Fruit fly (Drosophila melanogaster) whole organism, embryonic: ENCODE data around the gene IKKepsilon.

Experiments used
- Abd-B ChIP-seq: fragments of 200-800 bp; sonication (Bioruptor generic); optimal IDR thresholded peaks from 2 replicates; lab custom pipeline; 2018; ENCODE audit warnings: missing biosample characterization, mild to moderate bottlenecking, missing genetic modification characterization, moderate library complexity
- Blimp-1 ChIP-seq: fragments of 200-800 bp; sonication (Bioruptor generic); optimal IDR thresholded peaks from 3 replicates; lab custom pipeline; 2018; ENCODE audit warnings: missing biosample characterization, missing genetic modification characterization, mild to moderate bottlenecking, moderate library complexity, missing genetic modification reagents
- CG12071 ChIP-seq: fragments of 200-800 bp; sonication (Bioruptor generic); optimal IDR thresholded peaks from 3 replicates; lab custom pipeline; 2018; ENCODE audit warnings: missing biosample characterization, mild to moderate bottlenecking, missing genetic modification characterization
- CG12769 ChIP-seq: fragments of 200-800 bp; sonication (Bioruptor generic); optimal IDR thresholded peaks from 2 replicates; lab custom pipeline; 2019; ENCODE audit warnings: missing biosample characterization, mild to moderate bottlenecking, missing genetic modification characterization, moderate library complexity
- CG16813 ChIP-seq: fragments of 200-800 bp; sonication (Bioruptor generic); IDR thresholded peaks from 3 replicates; pipeline ENCODE4 v1.3.6; 2022; ENCODE audit warnings: missing biosample characterization, missing genetic modification characterization; ENCODE audit not compliant: partially characterized antibody
- CG18011 ChIP-seq: fragments of 200-800 bp; sonication (Bioruptor generic); optimal IDR thresholded peaks from 2 replicates; lab custom pipeline; 2017; ENCODE audit warnings: missing biosample characterization, missing genetic modification characterization, mild to moderate bottlenecking, moderate library complexity, missing genotype
- CG18764 ChIP-seq: fragments of 200-800 bp; sonication (Bioruptor generic); optimal IDR thresholded peaks from 3 replicates; lab custom pipeline; 2016; ENCODE audit warnings: missing biosample characterization, missing genetic modification characterization
- CG32532 ChIP-seq: fragments of 200-800 bp; sonication (Bioruptor generic); IDR thresholded peaks from 2 replicates; pipeline ENCODE4 v1.3.6; 2022; ENCODE audit warnings: missing biosample characterization, missing genetic modification characterization
- CG33557 ChIP-seq: fragments of 200-800 bp; sonication (Bioruptor generic); optimal IDR thresholded peaks from 2 replicates; lab custom pipeline; 2019; ENCODE audit warnings: missing biosample characterization, mild to moderate bottlenecking, missing genetic modification characterization, moderate library complexity
- CG3407 ChIP-seq: fragments of 200-800 bp; sonication (Bioruptor generic); optimal IDR thresholded peaks from 2 replicates; lab custom pipeline; 2018; ENCODE audit warnings: missing biosample characterization, mild to moderate bottlenecking, missing genetic modification characterization
- CG4282 ChIP-seq: fragments of 200-800 bp; sonication (Bioruptor generic); optimal IDR thresholded peaks from 2 replicates; lab custom pipeline; 2016; ENCODE audit warnings: missing biosample characterization, missing genetic modification characterization
- CG6175 ChIP-seq: fragments of 200-800 bp; sonication (Bioruptor generic); IDR thresholded peaks from 3 replicates; pipeline ENCODE4 v1.3.6; 2022; ENCODE audit warnings: missing biosample characterization, missing genetic modification characterization
- CG7271 ChIP-seq: fragments of 200-800 bp; sonication (Bioruptor generic); optimal IDR thresholded peaks from 2 replicates; lab custom pipeline; 2018; ENCODE audit warnings: missing biosample characterization, mild to moderate bottlenecking, missing genetic modification characterization, moderate library complexity
- CG7987 ChIP-seq: fragments of 200-800 bp; sonication (Bioruptor generic); optimal IDR thresholded peaks from 2 replicates; lab custom pipeline; 2018; ENCODE audit warnings: missing biosample characterization, mild to moderate bottlenecking, missing genetic modification characterization, moderate library complexity
- CG8359 ChIP-seq: fragments of 200-800 bp; sonication (Bioruptor generic); optimal IDR thresholded peaks from 2 replicates; lab custom pipeline; 2017; ENCODE audit warnings: missing biosample characterization, mild to moderate bottlenecking, missing genetic modification characterization, borderline replicate concordance
- CG9215 ChIP-seq: fragments of 200-800 bp; sonication (Bioruptor generic); IDR thresholded peaks from 2 replicates; pipeline ENCODE4 v1.3.6; 2022; ENCODE audit warnings: missing biosample characterization, missing genetic modification characterization
- CG9876 ChIP-seq: fragments of 200-800 bp; sonication (Bioruptor generic); optimal IDR thresholded peaks from 2 replicates; lab custom pipeline; 2016; ENCODE audit warnings: missing biosample characterization, missing genetic modification characterization
- ERR ChIP-seq: fragments of 200-800 bp; sonication (Bioruptor generic); optimal IDR thresholded peaks from 2 replicates; lab custom pipeline; 2016; ENCODE audit warnings: missing biosample characterization, missing genetic modification characterization
- Hand ChIP-seq: fragments of 200-800 bp; sonication (Bioruptor generic); optimal IDR thresholded peaks from 2 replicates; lab custom pipeline; 2017; ENCODE audit warnings: mild to moderate bottlenecking, missing biosample characterization, missing genetic modification reagents, missing genetic modification characterization
- Oaz ChIP-seq: fragments of 200-800 bp; sonication (Bioruptor generic); IDR thresholded peaks from 2 replicates; pipeline ENCODE4 v1.3.6; 2022; ENCODE audit warnings: missing biosample characterization, missing genetic modification characterization
- PHDP ChIP-seq: fragments of 200-800 bp; sonication (Bioruptor generic); optimal IDR thresholded peaks from 3 replicates; lab custom pipeline; 2018; ENCODE audit warnings: missing biosample characterization, mild to moderate bottlenecking, missing genetic modification characterization, moderate library complexity
- Pdp1 ChIP-seq, 2 experiments: fragments of 200-800 bp; sonication (Bioruptor generic); optimal IDR thresholded peaks; 3 replicates each; lab custom pipeline; 2016; ENCODE audit warnings: missing biosample characterization in 2 of 2, missing genetic modification characterization in 2 of 2, mild to moderate bottlenecking in 1 of 2, moderate library complexity in 1 of 2
- Side ChIP-seq: fragments of 200-800 bp; sonication (Bioruptor generic); optimal IDR thresholded peaks from 2 replicates; lab custom pipeline; 2016; ENCODE audit warnings: missing biosample characterization, missing genetic modification characterization
- Trl ChIP-seq, 3 experiments: fragments of >200 bp in 2 of 3; fragments of 200-800 bp in 1 of 3; sonication (Bioruptor generic) in 1 of 3; optimal IDR thresholded peaks; 2 replicates in 1 of 3; 3 replicates in 2 of 3; lab custom pipeline; 2016 to 2017; ENCODE audit warnings: missing biosample characterization in 1 of 3, missing genetic modification characterization in 1 of 3
- amos ChIP-seq: fragments of 200-800 bp; sonication (Bioruptor generic); IDR thresholded peaks from 2 replicates; pipeline ENCODE4 v1.3.6; 2022; ENCODE audit warnings: missing biosample characterization, missing genetic modification characterization; ENCODE audit not compliant: partially characterized antibody
- chif ChIP-seq, 2 experiments: fragments of 200-800 bp; sonication (Bioruptor generic); optimal IDR thresholded peaks; 3 replicates each; lab custom pipeline; 2016; ENCODE audit warnings: missing biosample characterization in 2 of 2, missing genetic modification characterization in 2 of 2
- chinmo ChIP-seq: fragments of 200-800 bp; sonication (Bioruptor generic); IDR thresholded peaks from 4 replicates; pipeline ENCODE4 v1.3.6; 2022; ENCODE audit warnings: missing biosample characterization, missing genetic modification characterization; ENCODE audit not compliant: partially characterized antibody
- cwo ChIP-seq: fragments of 200-800 bp; sonication (Bioruptor generic); optimal IDR thresholded peaks from 3 replicates; lab custom pipeline; 2017; ENCODE audit warnings: missing biosample characterization, missing genetic modification characterization, mild to moderate bottlenecking, moderate library complexity, missing genetic modification reagents
- ewg ChIP-seq: fragments of 200-800 bp; sonication (Bioruptor generic); optimal IDR thresholded peaks from 3 replicates; lab custom pipeline; 2017; ENCODE audit warnings: mild to moderate bottlenecking, missing biosample characterization, missing genetic modification reagents, missing genetic modification characterization
- exex ChIP-seq: fragments of 200-800 bp; sonication (Bioruptor generic); optimal IDR thresholded peaks from 4 replicates; lab custom pipeline; 2018; ENCODE audit warnings: missing biosample characterization, mild to moderate bottlenecking, missing genetic modification characterization, moderate library complexity
- fd102C ChIP-seq: fragments of 200-800 bp; sonication (Bioruptor generic); optimal IDR thresholded peaks from 2 replicates; lab custom pipeline; 2018; ENCODE audit warnings: missing biosample characterization, mild to moderate bottlenecking, missing genetic modification characterization, moderate library complexity
- gro ChIP-seq: fragments of 200-800 bp; sonication (Bioruptor generic); optimal IDR thresholded peaks from 2 replicates; lab custom pipeline; 2016; ENCODE audit warnings: missing biosample characterization, missing genetic modification characterization
- lbe ChIP-seq: fragments of 200-800 bp; sonication (Bioruptor generic); optimal IDR thresholded peaks from 2 replicates; lab custom pipeline; 2016; ENCODE audit warnings: missing biosample characterization, mild to moderate bottlenecking, missing genetic modification characterization
- lola ChIP-seq, 3 experiments: fragments of >200 bp in 2 of 3; fragments of 200-800 bp in 1 of 3; sonication (Bioruptor generic) in 1 of 3; optimal IDR thresholded peaks; 2 replicates each; lab custom pipeline; 2017 to 2019; ENCODE audit warnings: missing biosample characterization in 3 of 3, missing genetic modification characterization in 3 of 3, mild to moderate bottlenecking in 1 of 3, moderate library complexity in 1 of 3
- pfk ChIP-seq: fragments of 200-800 bp; sonication (Bioruptor generic); optimal IDR thresholded peaks from 2 replicates; lab custom pipeline; 2018; ENCODE audit warnings: missing biosample characterization, mild to moderate bottlenecking, missing genetic modification characterization, moderate library complexity
- phol ChIP-seq: fragments of 200-800 bp; sonication (Bioruptor generic); optimal IDR thresholded peaks from 3 replicates; lab custom pipeline; 2018; ENCODE audit warnings: missing biosample characterization, mild to moderate bottlenecking, missing genetic modification characterization, moderate library complexity
- pros ChIP-seq: fragments of 200-800 bp; sonication (Bioruptor generic); optimal IDR thresholded peaks from 3 replicates; lab custom pipeline; 2019; ENCODE audit warnings: missing biosample characterization, mild to moderate bottlenecking, missing genetic modification characterization, moderate library complexity
- row ChIP-seq: fragments of 200-800 bp; sonication (Bioruptor generic); IDR thresholded peaks from 3 replicates; pipeline ENCODE4 v1.3.6; 2022; ENCODE audit warnings: missing biosample characterization, missing genetic modification characterization
- run ChIP-seq: fragments of 200-800 bp; sonication (Bioruptor generic); optimal IDR thresholded peaks from 3 replicates; lab custom pipeline; 2018; ENCODE audit warnings: missing biosample characterization, mild to moderate bottlenecking, missing genetic modification characterization
- slou ChIP-seq: fragments of 200-800 bp; sonication (Bioruptor generic); optimal IDR thresholded peaks from 3 replicates; lab custom pipeline; 2016; ENCODE audit warnings: missing biosample characterization, missing genetic modification characterization
- vfl ChIP-seq: fragments of 200-800 bp; sonication (Bioruptor generic); optimal IDR thresholded peaks from 2 replicates; lab custom pipeline; 2016; ENCODE audit warnings: missing biosample characterization, missing genetic modification characterization
- z ChIP-seq: fragments of 200-800 bp; sonication (Bioruptor generic); IDR thresholded peaks from 3 replicates; pipeline ENCODE4 v1.3.6; 2022; ENCODE audit warnings: missing biosample characterization, missing genetic modification characterization
- zen ChIP-seq: fragments of 200-800 bp; sonication (Bioruptor generic); optimal IDR thresholded peaks from 3 replicates; lab custom pipeline; 2018; ENCODE audit warnings: missing biosample characterization, mild to moderate bottlenecking, missing genetic modification characterization, moderate library complexity
- zf30C ChIP-seq: fragments of 200-800 bp; sonication (Bioruptor generic); optimal IDR thresholded peaks from 3 replicates; lab custom pipeline; 2018; ENCODE audit warnings: missing biosample characterization, mild to moderate bottlenecking, missing genetic modification characterization

IKKepsilon gene

DNA sequence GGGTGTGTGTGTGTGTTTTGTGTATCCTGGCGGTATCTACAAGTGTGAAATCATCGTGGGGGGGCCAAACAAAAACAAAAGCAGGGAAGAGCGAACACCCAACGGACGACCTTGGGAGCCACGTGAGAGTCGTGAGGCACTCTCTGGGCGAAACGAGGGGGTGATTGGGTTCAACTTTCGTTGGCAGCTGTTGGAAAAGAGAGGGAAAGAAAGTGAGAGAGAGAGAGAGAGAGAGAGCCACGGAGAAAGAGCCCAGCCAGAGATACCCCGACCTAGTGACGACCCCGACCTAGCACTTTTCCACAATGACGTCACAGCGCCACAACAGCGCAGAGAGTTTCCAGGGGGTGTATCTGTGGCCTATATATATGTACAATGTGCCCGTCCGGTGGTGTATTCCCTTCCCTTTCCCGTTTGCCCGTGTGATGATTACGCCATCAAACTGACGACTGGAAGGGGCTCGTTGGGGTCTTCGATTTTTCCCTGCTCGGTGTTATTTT lies 30.1 kb downstream of the IKKepsilon start (continued):
- TF ChIP-seq lola (GFP tag; optimal IDR thresholded peaks at IDR 0.05; lab: Kevin White, UChicago) (no peak), Pdp1 (GFP tag; optimal IDR thresholded peaks at IDR 0.05; lab: Kevin White, UChicago) (peak in 1 of 2 experiments; percentile 54), PHDP (tag; lab: Kevin White, UChicago) (no peak), Side (GFP tag; lab: Kevin White, UChicago) (no peak), vfl (GFP tag; lab: Kevin White, UChicago) (no peak), cwo (GFP tag; lab: Kevin White, UChicago) (peak; percentile 59), Trl (optimal IDR thresholded peaks at IDR 0.05; lab: Kevin White, UChicago) (peak; percentile 69 to 83), Trl (GFP tag; optimal IDR thresholded peaks at IDR 0.05; lab: Kevin White, UChicago) (no peak), ewg (peak; percentile 37)

DNA sequence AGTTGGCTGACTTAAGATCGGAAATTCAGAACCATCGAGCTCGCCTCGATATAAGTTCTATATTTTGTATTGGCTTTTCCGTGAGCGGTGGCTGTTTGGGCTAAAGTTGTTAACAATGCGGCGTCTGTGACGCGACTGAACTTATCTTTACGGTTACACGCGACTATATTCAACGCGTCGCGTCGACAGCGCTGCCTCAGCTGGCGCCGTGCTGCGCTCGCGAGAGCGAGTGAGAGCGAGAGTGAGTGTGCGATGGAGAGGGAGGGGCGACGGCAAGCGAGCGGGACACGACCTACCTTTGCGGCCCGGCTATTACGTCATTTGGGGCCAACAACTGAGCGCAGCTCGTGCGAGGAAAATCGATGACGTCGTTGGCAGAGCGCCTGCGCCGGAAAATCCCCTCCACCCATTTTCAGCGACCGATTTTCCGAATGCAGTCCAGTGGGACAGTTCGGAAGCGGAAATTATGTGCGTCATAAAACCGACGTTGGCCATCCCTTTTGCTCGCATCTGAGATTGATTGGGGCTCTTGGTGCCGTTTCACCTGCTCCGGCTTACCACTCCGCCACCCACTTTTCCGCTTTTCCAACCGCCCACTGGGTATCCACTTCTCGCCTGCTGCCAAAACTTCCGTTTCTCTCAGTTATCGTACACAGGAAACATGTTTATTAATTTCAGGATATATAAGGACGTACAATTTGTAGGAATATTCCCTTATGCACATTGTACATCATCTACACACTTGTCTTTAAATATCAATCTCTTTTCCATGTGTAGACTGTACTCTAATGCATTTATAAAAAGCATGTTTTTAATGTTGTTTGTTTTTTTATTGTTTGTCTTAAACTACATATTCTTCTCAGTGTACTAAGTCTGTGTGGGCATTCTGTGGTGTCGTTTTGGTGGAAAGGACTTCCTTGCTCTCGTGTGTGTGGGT lies 38.9 kb downstream of the IKKepsilon start, which contains the start of gene Hr38:
Gene Hr38 (minus strand): TSS at position 121 of the 937 bp plus-strand sequence.
- no peak for TF ChIP-seq pfk (GFP tag; lab: Kevin White, UChicago)
- TF ChIP-seq row (GFP tag; lab: Robert Waterston, UW) = peak; percentile 74
- TF ChIP-seq slou (GFP tag; lab: Kevin White, UChicago) = no peak
- no peak for TF ChIP-seq lbe (GFP tag; lab: Kevin White, UChicago)
- TF ChIP-seq CG4282 = no peak
- TF ChIP-seq chif (GFP tag; optimal IDR thresholded peaks at IDR 0.05; lab: Kevin White, UChicago) = no peak
- peak; percentile 45 for TF ChIP-seq exex (tag; lab: Kevin White, UChicago)
- no peak for TF ChIP-seq CG6175 (GFP tag; lab: Robert Waterston, UW)
- TF ChIP-seq CG12071 (GFP tag; lab: Kevin White, UChicago) = peak; percentile 54
- TF ChIP-seq Hand (GFP tag; lab: Kevin White, UChicago) = peak; percentile 72
- no peak for TF ChIP-seq CG8359
- TF ChIP-seq chinmo = peak; percentile 97
- TF ChIP-seq ERR (GFP tag; lab: Kevin White, UChicago) = peak; percentile 9
- TF ChIP-seq run = no peak
- TF ChIP-seq CG9215 (GFP tag; lab: Robert Waterston, UW) = 0 out of 2 replicates have a peak, but pooled peaks have one; percentile 21
- TF ChIP-seq Abd-B (GFP tag; lab: Kevin White, UChicago) = peak; percentile 30
- TF ChIP-seq z = peak; percentile 69
- TF ChIP-seq pros = no peak
- peak; percentile 99 for TF ChIP-seq Blimp-1 (GFP tag; lab: Kevin White, UChicago)
- peak; percentile 45 for TF ChIP-seq gro (GFP tag; lab: Kevin White, UChicago)
- no peak for TF ChIP-seq CG7987
- TF ChIP-seq CG9876 (GFP tag; lab: Kevin White, UChicago) = no peak
- peak; percentile 42 for TF ChIP-seq zf30C
- peak; percentile 32 for TF ChIP-seq phol (tag; lab: Kevin White, UChicago)
- peak; percentile 46; the same call in 1 of the 2 replicates for TF ChIP-seq CG32532 (GFP tag; lab: Robert Waterston, UW)
- peak; percentile 30 for TF ChIP-seq CG33557 (GFP tag; lab: Kevin White, UChicago)
- TF ChIP-seq CG12769 (tag; lab: Kevin White, UChicago) = peak; percentile 73
- TF ChIP-seq CG16813 (GFP tag; lab: Robert Waterston, UW) = no peak
- TF ChIP-seq CG3407 = no peak
- no peak for TF ChIP-seq amos (GFP tag; lab: Robert Waterston, UW)
- TF ChIP-seq zen (tag; lab: Kevin White, UChicago) = no peak
- TF ChIP-seq Oaz (GFP tag; lab: Robert Waterston, UW) = no peak
- no peak for TF ChIP-seq CG18764
- TF ChIP-seq fd102C (GFP tag; lab: Kevin White, UChicago) = no peak
- no peak for TF ChIP-seq CG7271
- TF ChIP-seq CG18011 (GFP tag; lab: Kevin White, UChicago) = no peak
